Worm (Caenorhabditis elegans) whole organism, mixed stage, embryonic: ENCODE results near the gene R52.6.
"Not testable (repeated sequence)": the region's sequence is repeated elsewhere in the genome, so short reads cannot be mapped to it uniquely, and the experiment has no call there.

Experiments
- M03D4.4 ChIP-seq: sonication (generic microtip); optimal IDR thresholded peaks from 2 replicates; lab custom pipeline; 2017; ENCODE audit warnings: mild to moderate bottlenecking, missing genetic modification characterization, missing compliant biosample characterization
- bed-3 ChIP-seq: fragments of 200-800 bp; sonication (Bioruptor generic); optimal IDR thresholded peaks from 3 replicates; lab custom pipeline; 2018; ENCODE audit warnings: mild to moderate bottlenecking, missing genetic modification characterization, moderate library complexity, missing compliant biosample characterization
- blmp-1 ChIP-seq: fragments of 150-350 bp; optimal IDR thresholded peaks from 2 replicates; lab custom pipeline; 2014; ENCODE audit warnings: missing biosample characterization, missing genetic modification characterization
- ceh-39 ChIP-seq: fragments of 150-350 bp; optimal IDR thresholded peaks from 2 replicates; lab custom pipeline; 2014; ENCODE audit warnings: missing biosample characterization, missing genetic modification characterization
- ceh-43 ChIP-seq: fragments of 200-800 bp; sonication (Bioruptor generic); optimal IDR thresholded peaks from 2 replicates; lab custom pipeline; 2018; ENCODE audit warnings: mild to moderate bottlenecking, missing genetic modification characterization, moderate library complexity, missing compliant biosample characterization
- ceh-83 ChIP-seq: fragments of 200-800 bp; sonication (Bioruptor generic); optimal IDR thresholded peaks from 2 replicates; lab custom pipeline; 2018; ENCODE audit warnings: mild to moderate bottlenecking, missing genetic modification characterization, missing compliant biosample characterization
- ces-1 ChIP-seq: fragments of 150-350 bp; optimal IDR thresholded peaks from 2 replicates; lab custom pipeline; 2014; ENCODE audit warnings: missing biosample characterization, missing genetic modification reagents, missing genetic modification characterization
- drap-1 ChIP-seq: fragments of 200-800 bp; sonication (Bioruptor generic); optimal IDR thresholded peaks from 3 replicates; lab custom pipeline; 2018; ENCODE audit warnings: mild to moderate bottlenecking, missing genetic modification characterization, missing compliant biosample characterization
- elt-1 ChIP-seq: sonication (generic microtip); optimal IDR thresholded peaks from 2 replicates; lab custom pipeline; 2017; ENCODE audit warnings: missing genetic modification characterization, mild to moderate bottlenecking, missing compliant biosample characterization, antibody characterized with exemption, moderate library complexity, borderline replicate concordance; ENCODE audit not compliant: insufficient read depth
- elt-3 ChIP-seq: fragments of 150-350 bp; optimal IDR thresholded peaks from 2 replicates; lab custom pipeline; 2014; ENCODE audit warnings: missing biosample characterization, missing genetic modification characterization
- flh-1 ChIP-seq: fragments of 200-800 bp; sonication (Bioruptor generic); optimal IDR thresholded peaks from 2 replicates; lab custom pipeline; 2018; ENCODE audit warnings: mild to moderate bottlenecking, missing genetic modification characterization, moderate library complexity, missing compliant biosample characterization
- hlh-1 ChIP-seq: fragments of 150-350 bp; optimal IDR thresholded peaks from 2 replicates; lab custom pipeline; 2014; ENCODE audit warnings: missing biosample characterization, missing genetic modification reagents, missing genetic modification characterization
- lin-13 ChIP-seq: fragments of 150-350 bp; optimal IDR thresholded peaks from 2 replicates; lab custom pipeline; 2014; ENCODE audit warnings: missing biosample characterization, missing genetic modification characterization
- lin-32 ChIP-seq: fragments of 200-800 bp; sonication (Bioruptor generic); optimal IDR thresholded peaks from 2 replicates; lab custom pipeline; 2018; ENCODE audit warnings: mild to moderate bottlenecking, missing genetic modification characterization, missing compliant biosample characterization
- lsy-2 ChIP-seq: fragments of 150-350 bp; optimal IDR thresholded peaks from 2 replicates; lab custom pipeline; 2014; ENCODE audit warnings: missing biosample characterization, missing genetic modification characterization
- mab-5 ChIP-seq: fragments of 150-350 bp; optimal IDR thresholded peaks from 2 replicates; lab custom pipeline; 2014; ENCODE audit warnings: missing biosample characterization, missing genetic modification characterization
- mep-1 ChIP-seq: fragments of 150-350 bp; optimal IDR thresholded peaks from 2 replicates; lab custom pipeline; 2017; ENCODE audit warnings: missing biosample characterization, missing genetic modification reagents, missing genetic modification characterization, inconsistent platforms
- mls-2 ChIP-seq: sonication (generic microtip); optimal IDR thresholded peaks from 2 replicates; lab custom pipeline; 2016; ENCODE audit warnings: mild to moderate bottlenecking, missing genetic modification characterization, moderate library complexity, missing compliant biosample characterization
- nhr-12 ChIP-seq: fragments of 150-350 bp; optimal IDR thresholded peaks from 2 replicates; lab custom pipeline; 2014; ENCODE audit warnings: missing biosample characterization, missing genetic modification characterization
- nhr-2 ChIP-seq: fragments of 150-350 bp; optimal IDR thresholded peaks from 2 replicates; lab custom pipeline; 2014; ENCODE audit warnings: missing biosample characterization, missing genetic modification characterization
- nhr-237 ChIP-seq: fragments of 150-350 bp; optimal IDR thresholded peaks from 2 replicates; lab custom pipeline; 2014; ENCODE audit warnings: missing biosample characterization, missing genetic modification characterization
- nhr-28 ChIP-seq: fragments of 150-350 bp; optimal IDR thresholded peaks from 2 replicates; lab custom pipeline; 2014; ENCODE audit warnings: missing biosample characterization, missing genetic modification characterization
- nhr-76 ChIP-seq: sonication (generic microtip); optimal IDR thresholded peaks from 2 replicates; lab custom pipeline; 2017; ENCODE audit warnings: missing biosample characterization, missing genetic modification characterization
- pha-4 ChIP-seq: fragments of 150-350 bp; optimal IDR thresholded peaks from 2 replicates; lab custom pipeline; 2018; ENCODE audit warnings: missing biosample characterization, missing genetic modification reagents, missing genetic modification characterization
- sem-2 ChIP-seq: fragments of 200-800 bp; sonication (Bioruptor generic); optimal IDR thresholded peaks from 2 replicates; lab custom pipeline; 2018; ENCODE audit warnings: mild to moderate bottlenecking, missing genetic modification characterization, missing compliant biosample characterization
- snpc-4 ChIP-seq: fragments of 150-350 bp; optimal IDR thresholded peaks from 2 replicates; lab custom pipeline; 2014; ENCODE audit warnings: missing biosample characterization, missing genetic modification characterization
- sptf-1 ChIP-seq: sonication (generic microtip); optimal IDR thresholded peaks from 2 replicates; lab custom pipeline; 2017; ENCODE audit warnings: mild to moderate bottlenecking, missing genetic modification characterization, moderate library complexity, missing compliant biosample characterization
- tbx-8 ChIP-seq: fragments of 200-800 bp; sonication (Bioruptor generic); optimal IDR thresholded peaks from 2 replicates; lab custom pipeline; 2018; ENCODE audit warnings: mild to moderate bottlenecking, missing genetic modification characterization, moderate library complexity, missing compliant biosample characterization
- unc-120 ChIP-seq: sonication (generic microtip); optimal IDR thresholded peaks from 2 replicates; lab custom pipeline; 2017; ENCODE audit warnings: missing genetic modification characterization, missing compliant biosample characterization; ENCODE audit not compliant: poor library complexity, severe bottlenecking
- unc-62 ChIP-seq: fragments of 150-350 bp; optimal IDR thresholded peaks from 2 replicates; lab custom pipeline; 2014; ENCODE audit warnings: missing biosample characterization, missing genetic modification reagents, missing genetic modification characterization
- zip-8 ChIP-seq: fragments of 150-350 bp; optimal IDR thresholded peaks from 2 replicates; lab custom pipeline; 2014; ENCODE audit warnings: missing biosample characterization, missing genetic modification characterization

The R52.6 gene

DNA sequence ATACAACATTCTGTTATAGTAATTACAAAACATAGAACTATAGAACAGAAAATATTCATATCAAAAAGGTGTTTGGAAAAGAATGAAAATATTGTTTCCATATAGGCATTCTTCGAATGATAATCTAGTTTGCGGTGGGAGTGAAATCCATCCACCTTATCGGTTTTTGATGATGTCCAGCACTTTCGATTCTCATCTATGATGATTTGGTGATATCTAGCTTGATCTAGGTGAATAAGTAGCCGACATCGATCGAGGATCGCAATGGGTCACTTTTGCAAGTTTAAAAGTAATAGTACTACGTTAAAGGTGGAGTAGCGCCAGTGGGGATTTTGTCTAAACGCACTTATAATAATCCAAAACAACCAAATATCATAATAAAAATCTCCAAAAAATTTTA, at the start of gene R52.6:
TSS of gene R52.6 (minus strand) at position 101 of the 400 bp plus-strand sequence.
- TF ChIP-seq ces-1 (GFP tag; lab: Kevin White, UChicago) (no peak), mep-1 (tag; lab: Kevin White, UChicago) (no peak)

DNA sequence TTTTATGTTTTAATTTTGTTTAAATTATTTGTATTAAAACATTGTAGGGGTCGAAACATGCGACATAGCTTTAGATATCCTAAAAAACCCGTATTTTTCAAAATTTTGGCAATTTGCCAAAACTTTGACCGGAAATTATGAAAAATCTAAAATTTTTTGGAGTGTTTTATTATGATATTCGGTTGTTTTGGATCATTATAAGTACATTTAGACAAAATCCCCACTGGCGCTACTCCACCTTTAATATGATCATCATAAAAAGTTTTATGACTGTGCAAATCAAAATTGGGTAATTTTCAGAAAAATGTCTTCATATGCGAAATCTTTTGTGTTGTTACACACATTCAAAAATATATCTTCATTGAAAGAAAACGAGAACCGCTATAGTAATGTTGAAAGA, 40.9 kb upstream of the R52.6 start, which contains the start of gene math-18:
TSS of gene math-18 (plus strand) at position 301 of the 400 bp plus-strand sequence.
- not testable (repeated sequence) for TF ChIP-seq lin-32 (GFP tag; lab: Kevin White, UChicago); mep-1 (tag; lab: Kevin White, UChicago); snpc-4 (tag; lab: Kevin White, UChicago)

DNA sequence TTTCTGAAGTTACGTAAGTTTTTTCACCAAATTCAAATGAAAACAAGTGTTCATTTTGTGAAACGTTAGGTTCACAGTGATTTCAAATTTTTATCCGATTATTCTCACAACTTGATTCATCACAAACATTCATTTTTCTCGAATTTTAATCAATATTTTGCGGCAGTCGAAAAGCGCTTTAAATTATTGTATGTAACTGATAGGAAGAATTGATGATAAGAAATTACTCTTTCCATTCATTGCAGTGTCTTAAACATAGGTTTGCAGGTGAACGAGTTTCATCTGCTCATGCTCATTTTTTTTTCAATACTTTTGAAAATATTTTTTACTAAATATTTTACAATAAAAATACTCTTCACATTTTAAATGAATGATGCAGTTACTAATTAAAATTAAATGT, 39.6 kb upstream of the R52.6 start:
- TF ChIP-seq nhr-76 (no peak), nhr-28 (tag; lab: Kevin White, UChicago) (no peak), sptf-1 (no peak), pha-4 (tag; lab: Kevin White, UChicago) (no peak), mep-1 (tag; lab: Kevin White, UChicago) (no peak), lsy-2 (tag; lab: Kevin White, UChicago) (no peak), drap-1 (GFP tag; lab: Kevin White, UChicago) (no peak), ceh-83 (GFP tag; lab: Kevin White, UChicago) (no peak), ceh-43 (GFP tag; lab: Kevin White, UChicago) (no peak), nhr-2 (tag; lab: Kevin White, UChicago) (no peak), sem-2 (GFP tag; lab: Kevin White, UChicago) (no peak), tbx-8 (GFP tag; lab: Kevin White, UChicago) (no peak), unc-62 (GFP tag; lab: Kevin White, UChicago) (no peak), M03D4.4 (tag; lab: Kevin White, UChicago) (no peak), mls-2 (tag; lab: Kevin White, UChicago) (no peak), nhr-237 (tag; lab: Kevin White, UChicago) (no peak), flh-1 (GFP tag; lab: Kevin White, UChicago) (no peak)

DNA sequence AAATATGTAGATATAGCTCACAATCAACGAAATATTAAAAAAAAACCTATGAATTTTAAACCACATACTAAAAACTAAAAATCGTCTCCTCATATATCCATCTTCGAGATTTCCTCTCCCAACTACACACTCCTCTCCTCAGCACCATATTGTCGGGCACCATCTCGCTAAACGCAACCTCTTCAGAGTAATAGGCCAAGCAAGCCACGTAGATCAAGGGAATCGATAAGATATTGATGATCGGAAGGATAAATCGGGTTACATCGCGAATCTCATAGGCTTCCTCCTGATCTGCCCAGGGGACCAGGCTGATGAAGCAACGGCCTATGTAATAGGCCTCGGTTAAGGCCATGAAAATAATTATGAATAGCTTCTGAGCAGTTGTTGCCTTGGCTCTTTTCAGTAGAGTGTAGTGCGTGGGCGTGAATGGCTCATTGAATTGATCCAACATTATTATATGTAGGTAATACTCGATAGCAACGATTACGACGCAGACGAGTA, 37.7 kb upstream of the R52.6 start, which contains the start of the genes C40A11.7 and C40A11.8:
TSS of gene C40A11.7 (minus strand) at position 101 of the 501 bp plus-strand sequence.
TSS of gene C40A11.8 (minus strand) at position 451 of the 501 bp plus-strand sequence.
- TF ChIP-seq hlh-1 (tag; lab: Kevin White, UChicago) (no peak), elt-1 (tag; lab: Kevin White, UChicago) (peak; percentile 74), elt-3 (tag; lab: Kevin White, UChicago) (no peak), unc-120 (tag; lab: Kevin White, UChicago) (no peak), mep-1 (tag; lab: Kevin White, UChicago) (no peak), blmp-1 (tag; lab: Kevin White, UChicago) (no peak), lin-13 (tag; lab: Kevin White, UChicago) (no peak), M03D4.4 (tag; lab: Kevin White, UChicago) (no peak), ceh-43 (GFP tag; lab: Kevin White, UChicago) (no peak)

DNA sequence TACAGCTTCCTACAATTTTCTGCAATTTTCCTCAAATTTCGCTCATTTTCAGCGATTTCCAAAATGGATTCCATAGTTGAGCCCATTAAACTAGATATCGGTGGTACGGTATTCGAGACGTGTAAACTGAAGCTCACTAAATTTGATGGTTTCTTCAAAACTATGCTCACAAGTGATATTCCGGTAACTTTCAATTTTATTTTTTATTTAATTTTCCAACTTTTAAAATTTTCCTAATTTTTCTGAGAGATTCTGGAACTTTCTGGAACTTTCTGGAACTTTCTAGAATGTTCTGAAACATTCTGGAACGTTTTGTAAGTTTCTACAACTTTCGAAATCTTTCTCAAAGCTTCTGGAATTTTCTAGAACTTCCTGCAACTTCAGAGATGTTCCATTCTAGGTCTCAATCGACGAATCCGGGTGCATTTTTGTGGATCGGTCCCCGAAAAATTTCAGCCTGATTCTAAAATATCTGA, 34.1 kb upstream of the R52.6 start, which contains the start of gene C40A11.2:
TSS of gene C40A11.2 (plus strand) at position 51 of the 476 bp plus-strand sequence.
- TF ChIP-seq ceh-39 (tag; lab: Kevin White, UChicago) (no peak), ceh-83 (GFP tag; lab: Kevin White, UChicago) (no peak), ceh-43 (GFP tag; lab: Kevin White, UChicago) (no peak), hlh-1 (tag; lab: Kevin White, UChicago) (no peak), sptf-1 (no peak), nhr-237 (tag; lab: Kevin White, UChicago) (no peak), bed-3 (GFP tag; lab: Kevin White, UChicago) (no peak), mab-5 (tag; lab: Kevin White, UChicago) (no peak), ces-1 (GFP tag; lab: Kevin White, UChicago) (no peak), lin-13 (tag; lab: Kevin White, UChicago) (no peak), snpc-4 (tag; lab: Kevin White, UChicago) (no peak), nhr-28 (tag; lab: Kevin White, UChicago) (no peak), nhr-76 (no peak), zip-8 (no peak), sem-2 (GFP tag; lab: Kevin White, UChicago) (no peak), M03D4.4 (tag; lab: Kevin White, UChicago) (no peak), nhr-12 (tag; lab: Kevin White, UChicago) (no peak), blmp-1 (tag; lab: Kevin White, UChicago) (no peak), mls-2 (tag; lab: Kevin White, UChicago) (no peak)
